Worm (Caenorhabditis elegans) whole organism, L2 larva: Measurements from ENCODE around the gene Y50E8A.12.
"Not testable (repeated sequence)": the region's sequence is repeated elsewhere in the genome, so short reads cannot be mapped to it uniquely, and the experiment has no call there.

ENCODE experiments used
- C34F6.9 ChIP-seq: fragments of 150-350 bp; optimal IDR thresholded peaks from 2 replicates; lab custom pipeline; 2014; ENCODE audit warnings: missing biosample characterization, missing genetic modification characterization
- F13H6.1 ChIP-seq: sonication (generic microtip); optimal IDR thresholded peaks from 2 replicates; lab custom pipeline; 2016; ENCODE audit warnings: missing genetic modification characterization, missing compliant biosample characterization
- R02D3.7 ChIP-seq: fragments of 150-350 bp; optimal IDR thresholded peaks from 2 replicates; lab custom pipeline; 2014; ENCODE audit warnings: missing biosample characterization, missing genetic modification characterization
- Y55F3AM.14 ChIP-seq: fragments of 200-800 bp; sonication (Bioruptor generic); optimal IDR thresholded peaks from 2 replicates; lab custom pipeline; 2018; ENCODE audit warnings: mild to moderate bottlenecking, missing genetic modification characterization, missing compliant biosample characterization
- alr-1 ChIP-seq: fragments of 150-350 bp; optimal IDR thresholded peaks from 2 replicates; lab custom pipeline; 2014; ENCODE audit warnings: missing biosample characterization, missing genetic modification characterization
- aly-2 ChIP-seq: fragments of 150-350 bp; optimal IDR thresholded peaks from 2 replicates; lab custom pipeline; 2014; ENCODE audit warnings: missing biosample characterization, missing genetic modification characterization
- ama-1 ChIP-seq: fragments of 150-350 bp; optimal IDR thresholded peaks from 2 replicates; lab custom pipeline; 2018; ENCODE audit warnings: inconsistent platforms
- blmp-1 ChIP-seq: sonication (generic microtip); optimal IDR thresholded peaks from 2 replicates; lab custom pipeline; 2017; ENCODE audit warnings: missing genetic modification characterization, mild to moderate bottlenecking, missing compliant biosample characterization, antibody characterized with exemption, moderate library complexity; ENCODE audit not compliant: insufficient read depth
- ceh-16 ChIP-seq: fragments of 150-350 bp; optimal IDR thresholded peaks from 2 replicates; lab custom pipeline; 2014; ENCODE audit warnings: missing biosample characterization, missing genetic modification characterization
- dmd-4 ChIP-seq: sonication (generic microtip); optimal IDR thresholded peaks from 2 replicates; lab custom pipeline; 2017; ENCODE audit warnings: missing biosample characterization, missing genetic modification characterization
- egl-27 ChIP-seq: sonication (generic microtip); optimal IDR thresholded peaks from 3 replicates; lab custom pipeline; 2017; ENCODE audit warnings: missing biosample characterization, missing genetic modification reagents, missing genetic modification characterization
- gmeb-1 ChIP-seq: fragments of 150-350 bp; optimal IDR thresholded peaks from 2 replicates; lab custom pipeline; 2014; ENCODE audit warnings: missing biosample characterization, missing genetic modification characterization
- lin-11 ChIP-seq: fragments of 150-350 bp; sonication (generic microtip); optimal IDR thresholded peaks from 2 replicates; lab custom pipeline; 2014; ENCODE audit warnings: missing biosample characterization, missing genetic modification characterization, inconsistent platforms, mixed read lengths
- lin-39 ChIP-seq: fragments of 150-350 bp; optimal IDR thresholded peaks from 2 replicates; lab custom pipeline; 2014; ENCODE audit warnings: missing biosample characterization, missing genetic modification reagents, missing genetic modification characterization
- lsy-2 ChIP-seq, 2 experiments: fragments of 150-350 bp in 1 of 2; sonication (generic microtip) in 1 of 2; optimal IDR thresholded peaks; 2 replicates each; lab custom pipeline; 2014 to 2017; ENCODE audit warnings: missing biosample characterization in 2 of 2, missing genetic modification characterization in 2 of 2
- mab-5 ChIP-seq: fragments of 150-350 bp; optimal IDR thresholded peaks from 2 replicates; lab custom pipeline; 2014; ENCODE audit warnings: missing biosample characterization, missing genetic modification characterization
- mdl-1 ChIP-seq, 2 experiments: fragments of 150-350 bp in 1 of 2; sonication (generic microtip) in 1 of 2; optimal IDR thresholded peaks; 2 replicates each; lab custom pipeline; 2017; ENCODE audit warnings: missing biosample characterization in 2 of 2, missing genetic modification characterization in 2 of 2
- nhr-10 ChIP-seq: sonication (generic microtip); optimal IDR thresholded peaks from 2 replicates; lab custom pipeline; 2017; ENCODE audit warnings: missing biosample characterization, missing genetic modification characterization
- nhr-12 ChIP-seq: fragments of 150-350 bp; optimal IDR thresholded peaks from 2 replicates; lab custom pipeline; 2014; ENCODE audit warnings: missing biosample characterization, missing genetic modification characterization
- nhr-129 ChIP-seq: fragments of 150-350 bp; optimal IDR thresholded peaks from 2 replicates; lab custom pipeline; 2014; ENCODE audit warnings: missing biosample characterization, missing genetic modification characterization
- nhr-237 ChIP-seq: fragments of 150-350 bp; optimal IDR thresholded peaks from 2 replicates; lab custom pipeline; 2014; ENCODE audit warnings: missing biosample characterization, missing genetic modification characterization
- nhr-25 ChIP-seq: fragments of 150-350 bp; sonication (generic microtip); optimal IDR thresholded peaks from 3 replicates; lab custom pipeline; 2014; ENCODE audit warnings: missing biosample characterization, missing genetic modification characterization
- nhr-6 ChIP-seq: fragments of 150-350 bp; optimal IDR thresholded peaks from 2 replicates; lab custom pipeline; 2014; ENCODE audit warnings: missing biosample characterization, missing genetic modification characterization
- nhr-77 ChIP-seq: fragments of 150-350 bp; optimal IDR thresholded peaks from 2 replicates; lab custom pipeline; 2014; ENCODE audit warnings: missing biosample characterization, missing genetic modification characterization
- peb-1 ChIP-seq: fragments of 150-350 bp; optimal IDR thresholded peaks from 2 replicates; lab custom pipeline; 2014; ENCODE audit warnings: missing biosample characterization, missing genetic modification characterization
- sem-4 ChIP-seq: fragments of 150-350 bp; optimal IDR thresholded peaks from 2 replicates; lab custom pipeline; 2014; ENCODE audit warnings: missing biosample characterization, missing genetic modification reagents, missing genetic modification characterization
- sma-9 ChIP-seq, 2 experiments: fragments of 150-350 bp in 1 of 2; sonication (generic microtip) in 1 of 2; optimal IDR thresholded peaks; 2 replicates each; lab custom pipeline; 2014 to 2016; ENCODE audit warnings: missing genetic modification characterization in 2 of 2, mild to moderate bottlenecking in 1 of 2, missing biosample characterization in 1 of 2, missing compliant biosample characterization in 1 of 2, missing genetic modification reagents in 1 of 2, moderate library complexity in 1 of 2
- unc-39 ChIP-seq: fragments of 150-350 bp; optimal IDR thresholded peaks from 2 replicates; lab custom pipeline; 2014; ENCODE audit warnings: missing biosample characterization, missing genetic modification characterization

Gene Y50E8A.12

ce11 chrV:14826952-14827351 lies 42.9 kb upstream of the Y50E8A.12 start, which contains the start of gene nspa-8:
nspa-8 (minus strand) TSS chrV:14827052.
- not testable (repeated sequence) for TF ChIP-seq mdl-1 (tag; optimal IDR thresholded peaks at IDR 0.05; lab: Kevin White, UChicago); nhr-10 (tag; lab: Kevin White, UChicago); lin-11 (tag; lab: Kevin White, UChicago)

- TF ChIP-seq C34F6.9 (tag; lab: Kevin White, UChicago): no peak
- TF ChIP-seq F13H6.1 (tag; lab: Kevin White, UChicago): no peak
- no peak for TF ChIP-seq mab-5
- TF ChIP-seq Y55F3AM.14 (GFP tag; lab: Kevin White, UChicago): no peak
- TF ChIP-seq gmeb-1 (tag; lab: Kevin White, UChicago): no peak
- TF ChIP-seq egl-27: no peak
- TF ChIP-seq blmp-1 (tag; lab: Kevin White, UChicago): no peak
- TF ChIP-seq lin-39 (tag; lab: Kevin White, UChicago): no peak
These were observed 40.1 kb upstream of the Y50E8A.12 start, which contains the start of gene W06A7.4 for ce11 chrV:14824124-14824523. W06A7.4 (plus strand) TSS chrV:14824424.

- TF ChIP-seq R02D3.7 (no peak), gmeb-1 (tag; lab: Kevin White, UChicago) (no peak), Y55F3AM.14 (GFP tag; lab: Kevin White, UChicago) (no peak), aly-2 (no peak), nhr-6 (tag; lab: Kevin White, UChicago) (no peak)
These were observed 37.5 kb upstream of the Y50E8A.12 start, which contains the start of gene W06A7.2 for ce11 chrV:14821553-14821952. W06A7.2 (plus strand) TSS chrV:14821853.

- peak; percentile 46 for TF ChIP-seq nhr-129 (tag; lab: Kevin White, UChicago)
- no peak for TF ChIP-seq egl-27
- no peak for TF ChIP-seq unc-39 (tag; lab: Kevin White, UChicago)
- TF ChIP-seq sma-9 (GFP tag; optimal IDR thresholded peaks at IDR 0.05; lab: Kevin White, UChicago): peak; percentile 41
- no peak for TF ChIP-seq sma-9 (tag; optimal IDR thresholded peaks at IDR 0.05; lab: Kevin White, UChicago)
- TF ChIP-seq C34F6.9 (tag; lab: Kevin White, UChicago): peak; percentile 17
These were observed 36.3 kb upstream of the Y50E8A.12 start for ce11 chrV:14820314-14820713.

- no peak for TF ChIP-seq gmeb-1 (tag; lab: Kevin White, UChicago)
- no peak for TF ChIP-seq R02D3.7
- TF ChIP-seq lin-11 (tag; lab: Kevin White, UChicago): no peak
- no peak for TF ChIP-seq sem-4 (tag; lab: Kevin White, UChicago)
- TF ChIP-seq egl-27: no peak
- no peak for TF ChIP-seq mdl-1 (tag; optimal IDR thresholded peaks at IDR 0.05; lab: Kevin White, UChicago)
- no peak for TF ChIP-seq alr-1 (tag; lab: Kevin White, UChicago)
- TF ChIP-seq lin-39 (tag; lab: Kevin White, UChicago): no peak
- no peak for TF ChIP-seq aly-2
- TF ChIP-seq F13H6.1 (tag; lab: Kevin White, UChicago): no peak
- TF ChIP-seq dmd-4 (tag; lab: Kevin White, UChicago): no peak
- no peak for TF ChIP-seq peb-1 (tag; lab: Kevin White, UChicago)
- no peak for TF ChIP-seq ceh-16 (tag; lab: Kevin White, UChicago)
- TF ChIP-seq nhr-12: no peak
- TF ChIP-seq nhr-237: no peak
- TF ChIP-seq lsy-2 (tag; optimal IDR thresholded peaks at IDR 0.05; lab: Kevin White, UChicago): no peak
These were observed 31.5 kb upstream of the Y50E8A.12 start, which contains the start of gene rin-1 for ce11 chrV:14815500-14815899. rin-1 (minus strand) TSS chrV:14815600.

ce11 chrV:14813566-14813965 lies 29.6 kb upstream of the Y50E8A.12 start:
- TF ChIP-seq lsy-2 (tag; optimal IDR thresholded peaks at IDR 0.05; lab: Kevin White, UChicago) (peak in 1 of 2 experiments; percentile 65), nhr-237 (no peak), nhr-77 (no peak)

- TF ChIP-seq lsy-2 (tag; optimal IDR thresholded peaks at IDR 0.05; lab: Kevin White, UChicago): no peak
- TF ChIP-seq nhr-25: peak; percentile 16
- no peak for TF ChIP-seq ama-1 (lab: Kevin White, UChicago)
- peak; percentile 25 for TF ChIP-seq sma-9 (GFP tag; optimal IDR thresholded peaks at IDR 0.05; lab: Kevin White, UChicago)
- no peak for TF ChIP-seq sma-9 (tag; optimal IDR thresholded peaks at IDR 0.05; lab: Kevin White, UChicago)
- TF ChIP-seq lin-39 (tag; lab: Kevin White, UChicago): no peak
These were observed 22.3 kb upstream of the Y50E8A.12 start for ce11 chrV:14806204-14806737.
